Fruit fly (Drosophila melanogaster) whole organism, embryonic: ENCODE results near the gene CG1092.

Experiments
- Asciz ChIP-seq: fragments of 200-800 bp; sonication (Bioruptor generic); optimal IDR thresholded peaks from 2 replicates; lab custom pipeline; 2017; ENCODE audit warnings: missing biosample characterization, mild to moderate bottlenecking, missing genetic modification characterization, missing genetic modification reagents
- CG10565 ChIP-seq: fragments of 200-800 bp; sonication (Bioruptor generic); optimal IDR thresholded peaks from 3 replicates; lab custom pipeline; 2016; ENCODE audit warnings: missing biosample characterization, mild to moderate bottlenecking, missing genetic modification characterization
- CG10654 ChIP-seq: fragments of 200-800 bp; sonication (Bioruptor generic); optimal IDR thresholded peaks from 2 replicates; lab custom pipeline; 2016; ENCODE audit warnings: missing biosample characterization, missing genetic modification characterization
- CG11723 ChIP-seq: fragments of 200-800 bp; sonication (Bioruptor generic); optimal IDR thresholded peaks from 2 replicates; lab custom pipeline; 2017; ENCODE audit warnings: missing biosample characterization, mild to moderate bottlenecking, missing genetic modification characterization
- CG12104 ChIP-seq: fragments of 200-800 bp; sonication (Bioruptor generic); optimal IDR thresholded peaks from 3 replicates; lab custom pipeline; 2016; ENCODE audit warnings: missing biosample characterization, missing genetic modification characterization
- CG18619 ChIP-seq: fragments of 200-800 bp; sonication (Bioruptor generic); optimal IDR thresholded peaks from 3 replicates; lab custom pipeline; 2017; ENCODE audit warnings: missing biosample characterization, mild to moderate bottlenecking, missing genetic modification characterization
- CG2120 ChIP-seq: fragments of 200-800 bp; sonication (Bioruptor generic); optimal IDR thresholded peaks from 3 replicates; lab custom pipeline; 2016; ENCODE audit warnings: missing biosample characterization, missing genetic modification characterization
- CG2199 ChIP-seq: fragments of 200-800 bp; sonication (Bioruptor generic); IDR thresholded peaks from 3 replicates; pipeline ENCODE4 v1.3.6; 2022; ENCODE audit warnings: missing biosample characterization, missing genetic modification characterization
- CG2678 ChIP-seq: fragments of 200-800 bp; sonication (Bioruptor generic); optimal IDR thresholded peaks from 3 replicates; lab custom pipeline; 2019; ENCODE audit warnings: missing biosample characterization, mild to moderate bottlenecking, missing genetic modification characterization, moderate library complexity
- CG2712 ChIP-seq: fragments of 200-800 bp; optimal IDR thresholded peaks from 3 replicates; lab custom pipeline; 2019; ENCODE audit warnings: missing biosample characterization, mild to moderate bottlenecking, missing genetic modification characterization, moderate library complexity
- CG3163 ChIP-seq: fragments of 200-800 bp; sonication (Bioruptor generic); optimal IDR thresholded peaks from 3 replicates; lab custom pipeline; 2016; ENCODE audit warnings: missing biosample characterization, missing genetic modification characterization
- CG32532 ChIP-seq: fragments of 200-800 bp; sonication (Bioruptor generic); IDR thresholded peaks from 2 replicates; pipeline ENCODE4 v1.3.6; 2022; ENCODE audit warnings: missing biosample characterization, missing genetic modification characterization
- CG5245 ChIP-seq: fragments of 200-800 bp; sonication (Bioruptor generic); optimal IDR thresholded peaks from 3 replicates; lab custom pipeline; 2016; ENCODE audit warnings: missing biosample characterization, missing genetic modification characterization
- CG7928 ChIP-seq: fragments of 200-800 bp; sonication (Bioruptor generic); optimal IDR thresholded peaks from 2 replicates; lab custom pipeline; 2017; ENCODE audit warnings: missing biosample characterization, mild to moderate bottlenecking, missing genetic modification characterization
- CG8281 ChIP-seq: fragments of 200-800 bp; sonication (Bioruptor generic); optimal IDR thresholded peaks from 2 replicates; lab custom pipeline; 2018; ENCODE audit warnings: missing biosample characterization, mild to moderate bottlenecking, missing genetic modification characterization, moderate library complexity
- CG8478 ChIP-seq: fragments of >200 bp; optimal IDR thresholded peaks from 2 replicates; lab custom pipeline; 2018
- CG9437 ChIP-seq: fragments of 200-800 bp; sonication (Bioruptor generic); optimal IDR thresholded peaks from 2 replicates; lab custom pipeline; 2018; ENCODE audit warnings: missing biosample characterization, mild to moderate bottlenecking, missing genetic modification characterization
- CG9817 ChIP-seq: fragments of 200-800 bp; sonication (Bioruptor generic); optimal IDR thresholded peaks from 2 replicates; lab custom pipeline; 2018; ENCODE audit warnings: missing biosample characterization, mild to moderate bottlenecking, missing genetic modification characterization, moderate library complexity
- CkIIα-i1 ChIP-seq: fragments of 200-800 bp; sonication (Bioruptor generic); IDR thresholded peaks from 2 replicates; pipeline ENCODE4 v1.3.6; 2022; ENCODE audit warnings: missing biosample characterization, missing genetic modification characterization
- Deaf1 ChIP-seq: fragments of 200-800 bp; optimal IDR thresholded peaks from 3 replicates; lab custom pipeline; 2019; ENCODE audit warnings: missing biosample characterization, mild to moderate bottlenecking, missing genetic modification characterization, moderate library complexity
- Meics ChIP-seq: fragments of 200-800 bp; sonication (Bioruptor generic); optimal IDR thresholded peaks from 2 replicates; lab custom pipeline; 2017; ENCODE audit warnings: missing biosample characterization, mild to moderate bottlenecking, missing genetic modification characterization
- Mrtf ChIP-seq: fragments of 200-800 bp; sonication (Bioruptor generic); IDR thresholded peaks from 3 replicates; pipeline ENCODE4 v1.3.6; 2022; ENCODE audit warnings: missing biosample characterization, missing genetic modification characterization
- NC2α ChIP-seq: fragments of 200-800 bp; sonication (Bioruptor generic); optimal IDR thresholded peaks from 2 replicates; lab custom pipeline; 2016; ENCODE audit warnings: missing biosample characterization, missing genetic modification characterization
- NK7.1 ChIP-seq: fragments of 200-800 bp; sonication (Bioruptor generic); optimal IDR thresholded peaks from 3 replicates; lab custom pipeline; 2016; ENCODE audit warnings: missing biosample characterization, missing genetic modification characterization
- Nf-YB ChIP-seq: fragments of 200-800 bp; sonication (Bioruptor generic); optimal IDR thresholded peaks from 3 replicates; lab custom pipeline; 2019; ENCODE audit warnings: missing biosample characterization, mild to moderate bottlenecking, missing genetic modification characterization, moderate library complexity
- Optix ChIP-seq: fragments of 200-800 bp; sonication (Bioruptor generic); IDR thresholded peaks from 3 replicates; pipeline ENCODE4 v1.3.6; 2022; ENCODE audit warnings: missing biosample characterization, missing genetic modification characterization
- Trl ChIP-seq, 3 experiments: fragments of >200 bp in 2 of 3; fragments of 200-800 bp in 1 of 3; sonication (Bioruptor generic) in 1 of 3; optimal IDR thresholded peaks; 2 replicates in 1 of 3; 3 replicates in 2 of 3; lab custom pipeline; 2016 to 2017; ENCODE audit warnings: missing biosample characterization in 1 of 3, missing genetic modification characterization in 1 of 3
- Usf ChIP-seq: fragments of 200-800 bp; sonication (Bioruptor generic); optimal IDR thresholded peaks from 2 replicates; lab custom pipeline; 2017; ENCODE audit warnings: missing genotype, missing biosample characterization, missing genetic modification characterization
- abd-A ChIP-seq: fragments of 200-800 bp; sonication (Bioruptor generic); optimal IDR thresholded peaks from 3 replicates; lab custom pipeline; 2019; ENCODE audit warnings: missing biosample characterization, mild to moderate bottlenecking, missing genetic modification characterization, moderate library complexity
- al ChIP-seq: fragments of 200-800 bp; sonication (Bioruptor generic); IDR thresholded peaks from 2 replicates; pipeline ENCODE4 v1.3.6; 2022; ENCODE audit warnings: missing biosample characterization, missing genetic modification characterization
- amos ChIP-seq: fragments of 200-800 bp; sonication (Bioruptor generic); IDR thresholded peaks from 2 replicates; pipeline ENCODE4 v1.3.6; 2022; ENCODE audit warnings: missing biosample characterization, missing genetic modification characterization; ENCODE audit not compliant: partially characterized antibody
- cas ChIP-seq: fragments of 200-800 bp; sonication (Bioruptor generic); IDR thresholded peaks from 2 replicates; pipeline ENCODE4 v1.3.6; 2022; ENCODE audit warnings: missing biosample characterization, missing genetic modification characterization
- caup ChIP-seq: fragments of 200-800 bp; sonication (Bioruptor generic); optimal IDR thresholded peaks from 3 replicates; lab custom pipeline; 2017; ENCODE audit warnings: missing biosample characterization, mild to moderate bottlenecking, missing genetic modification characterization, moderate library complexity; ENCODE audit not compliant: severe bottlenecking
- ci ChIP-seq: fragments of 200-800 bp; sonication (Bioruptor generic); IDR thresholded peaks from 3 replicates; pipeline ENCODE4 v1.3.6; 2022; ENCODE audit warnings: missing biosample characterization, missing genetic modification characterization
- dysf ChIP-seq: fragments of 200-800 bp; sonication (Bioruptor generic); IDR thresholded peaks from 3 replicates; pipeline ENCODE4 v1.3.6; 2022; ENCODE audit warnings: missing biosample characterization, missing genetic modification characterization
- gem ChIP-seq: fragments of 200-800 bp; sonication (Bioruptor generic); optimal IDR thresholded peaks from 2 replicates; lab custom pipeline; 2019; ENCODE audit warnings: missing biosample characterization, mild to moderate bottlenecking, missing genetic modification characterization, moderate library complexity
- gt ChIP-seq: fragments of 200-800 bp; sonication (Bioruptor generic); IDR thresholded peaks from 2 replicates; pipeline ENCODE4 v1.3.6; 2022; ENCODE audit warnings: missing biosample characterization, missing genetic modification characterization
- jumu ChIP-seq: fragments of 200-800 bp; sonication (Bioruptor generic); optimal IDR thresholded peaks from 3 replicates; lab custom pipeline; 2016; ENCODE audit warnings: missing biosample characterization, missing genetic modification characterization
- phol ChIP-seq: fragments of 200-800 bp; sonication (Bioruptor generic); optimal IDR thresholded peaks from 3 replicates; lab custom pipeline; 2018; ENCODE audit warnings: missing biosample characterization, mild to moderate bottlenecking, missing genetic modification characterization, moderate library complexity
- pzg ChIP-seq: fragments of 200-800 bp; sonication (Bioruptor generic); optimal IDR thresholded peaks from 3 replicates; lab custom pipeline; 2018; ENCODE audit warnings: missing biosample characterization, mild to moderate bottlenecking, missing genetic modification characterization, moderate library complexity
- seq ChIP-seq: fragments of 200-800 bp; sonication (Bioruptor generic); IDR thresholded peaks from 2 replicates; pipeline ENCODE4 v1.3.6; 2022; ENCODE audit warnings: missing biosample characterization, missing genetic modification characterization
- sima ChIP-seq: fragments of 200-800 bp; sonication (Bioruptor generic); optimal IDR thresholded peaks from 2 replicates; lab custom pipeline; 2016; ENCODE audit warnings: missing biosample characterization, missing genetic modification characterization
- slbo ChIP-seq: fragments of 200-800 bp; sonication (Bioruptor generic); IDR thresholded peaks from 2 replicates; pipeline ENCODE4 v1.3.6; 2022; ENCODE audit warnings: missing biosample characterization, missing genetic modification characterization
- tll ChIP-seq, 2 experiments: fragments of 200-800 bp in 1 of 2; fragments of >200 bp in 1 of 2; sonication (Bioruptor generic) in 1 of 2; optimal IDR thresholded peaks; 2 replicates each; lab custom pipeline; 2017 to 2019; ENCODE audit warnings: missing biosample characterization in 2 of 2, missing genetic modification characterization in 2 of 2, mild to moderate bottlenecking in 1 of 2, moderate library complexity in 1 of 2
- tx ChIP-seq: fragments of 200-800 bp; sonication (Bioruptor generic); optimal IDR thresholded peaks from 2 replicates; lab custom pipeline; 2016; ENCODE audit warnings: missing biosample characterization, missing genetic modification characterization
- unc-4 ChIP-seq: fragments of 200-800 bp; sonication (Bioruptor generic); IDR thresholded peaks from 2 replicates; pipeline ENCODE4 v1.3.6; 2022; ENCODE audit warnings: missing biosample characterization, missing genetic modification characterization; ENCODE audit not compliant: partially characterized antibody
- wdn ChIP-seq: fragments of 200-800 bp; sonication (Bioruptor generic); IDR thresholded peaks from 2 replicates; pipeline ENCODE4 v1.3.6; 2022; ENCODE audit warnings: missing biosample characterization, missing genetic modification characterization
- z ChIP-seq: fragments of 200-800 bp; sonication (Bioruptor generic); IDR thresholded peaks from 3 replicates; pipeline ENCODE4 v1.3.6; 2022; ENCODE audit warnings: missing biosample characterization, missing genetic modification characterization
- zfh1 ChIP-seq: fragments of 200-800 bp; sonication (Bioruptor generic); IDR thresholded peaks from 3 replicates; pipeline ENCODE4 v1.3.6; 2022; ENCODE audit warnings: missing biosample characterization, missing genetic modification characterization

CG1092 gene

DNA sequence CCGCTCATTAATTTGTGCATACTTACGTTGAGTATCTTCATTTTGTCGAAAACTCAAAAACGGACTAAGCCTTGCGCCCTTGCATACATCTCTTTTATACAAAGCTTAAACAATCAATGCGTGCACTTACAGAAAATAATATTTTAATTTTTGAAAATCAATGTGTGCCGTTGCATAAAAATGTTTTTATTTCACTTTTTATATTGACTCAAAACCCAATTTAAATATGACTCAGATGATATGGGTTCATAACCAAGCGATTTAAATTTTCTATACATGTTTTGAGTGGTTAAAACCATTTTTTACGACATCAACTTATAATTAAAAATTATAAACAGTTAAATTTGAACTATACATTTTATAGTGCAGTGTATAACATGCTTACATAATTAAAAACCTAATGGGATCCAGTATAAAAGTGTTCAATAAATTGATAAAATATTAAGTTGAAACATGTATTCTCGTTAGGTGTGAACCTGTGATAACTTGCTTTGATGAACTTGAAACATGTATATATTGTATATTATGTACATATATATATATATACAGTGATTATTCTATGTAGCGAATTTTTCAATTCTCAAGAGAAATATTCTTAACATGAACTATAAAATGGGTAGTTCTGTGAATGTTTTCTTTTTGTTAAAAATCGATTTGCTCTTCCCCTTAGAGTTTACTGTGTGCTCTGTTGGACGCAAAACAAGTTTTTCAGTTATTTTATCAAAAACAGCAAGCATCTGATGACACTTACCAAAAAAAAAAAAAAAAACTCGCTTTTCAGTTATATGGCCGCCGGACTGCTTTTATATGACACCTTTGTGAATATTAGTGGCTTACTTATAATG, 23.3 kb upstream of the CG1092 start, which contains the start of gene CG34305 (continued):
- TF ChIP-seq CG12104 (GFP tag; lab: Kevin White, UChicago) (no peak), Meics (GFP tag; lab: Kevin White, UChicago) (peak; percentile 45), Trl (optimal IDR thresholded peaks at IDR 0.05; lab: Kevin White, UChicago) (no peak), Trl (GFP tag; optimal IDR thresholded peaks at IDR 0.05; lab: Kevin White, UChicago) (no peak), Mrtf (GFP tag; lab: Robert Waterston, UW) (no peak), CG11723 (GFP tag; lab: Kevin White, UChicago) (no peak), wdn (GFP tag; lab: Robert Waterston, UW) (no peak), amos (GFP tag; lab: Robert Waterston, UW) (no peak), CG9437 (GFP tag; lab: Kevin White, UChicago) (no peak), sima (GFP tag; lab: Kevin White, UChicago) (no peak), Nf-YB (no peak), gem (tag; lab: Kevin White, UChicago) (no peak), CG2199 (0 out of 3 replicates have a peak, but pooled peaks have one; percentile 51), abd-A (tag; lab: Kevin White, UChicago) (peak; percentile 13), Deaf1 (tag; lab: Kevin White, UChicago) (no peak), cas (GFP tag; lab: Robert Waterston, UW) (no peak), CG8478 (lab: Kevin White, UChicago) (no peak), tll (GFP tag; optimal IDR thresholded peaks at IDR 0.05; lab: Kevin White, UChicago) (no peak), CG10565 (no peak), unc-4 (GFP tag; lab: Robert Waterston, UW) (no peak), NK7.1 (GFP tag; lab: Kevin White, UChicago) (no peak), caup (no peak), CG7928 (GFP tag; lab: Kevin White, UChicago) (no peak), CG32532 (peak; percentile 37; the same call in 1 of the 2 replicates), CG3163 (GFP tag; lab: Kevin White, UChicago) (no peak), tx (GFP tag; lab: Kevin White, UChicago) (no peak), al (GFP tag; lab: Robert Waterston, UW) (0 out of 2 replicates have a peak, but pooled peaks have one; percentile 27), gt (GFP tag; lab: Robert Waterston, UW) (no peak), CG10654 (GFP tag; lab: Kevin White, UChicago) (no peak), zfh1 (GFP tag; lab: Robert Waterston, UW) (no peak), CG5245 (GFP tag; lab: Kevin White, UChicago) (no peak), CG18619 (GFP tag; lab: Kevin White, UChicago) (no peak), Optix (GFP tag; lab: Robert Waterston, UW) (no peak), CG2712 (peak; percentile 6), CG2120 (GFP tag; lab: Kevin White, UChicago) (peak; percentile 30), CkIIα-i1 (no peak), CG2678 (tag; lab: Kevin White, UChicago) (peak; percentile 53), ci (GFP tag; lab: Robert Waterston, UW) (no peak), slbo (GFP tag; lab: Robert Waterston, UW) (peak; percentile 37), CG8281 (tag; lab: Kevin White, UChicago) (no peak), jumu (GFP tag; lab: Kevin White, UChicago) (no peak), pzg (GFP tag; lab: Kevin White, UChicago) (no peak), phol (peak; percentile 7), dysf (peak; percentile 7; the same call in 1 of the 3 replicates), CG9817 (tag; lab: Kevin White, UChicago) (no peak), seq (GFP tag; lab: Robert Waterston, UW) (0 out of 2 replicates have a peak, but pooled peaks have one; percentile 10), Usf (GFP tag; lab: Kevin White, UChicago) (no peak), Asciz (no peak), NC2α (GFP tag; lab: Kevin White, UChicago) (no peak), z (no peak)
